Fruit fly (Drosophila melanogaster): Measurements from ENCODE around the gene Tpc1.

The Tpc1 gene

DNA sequence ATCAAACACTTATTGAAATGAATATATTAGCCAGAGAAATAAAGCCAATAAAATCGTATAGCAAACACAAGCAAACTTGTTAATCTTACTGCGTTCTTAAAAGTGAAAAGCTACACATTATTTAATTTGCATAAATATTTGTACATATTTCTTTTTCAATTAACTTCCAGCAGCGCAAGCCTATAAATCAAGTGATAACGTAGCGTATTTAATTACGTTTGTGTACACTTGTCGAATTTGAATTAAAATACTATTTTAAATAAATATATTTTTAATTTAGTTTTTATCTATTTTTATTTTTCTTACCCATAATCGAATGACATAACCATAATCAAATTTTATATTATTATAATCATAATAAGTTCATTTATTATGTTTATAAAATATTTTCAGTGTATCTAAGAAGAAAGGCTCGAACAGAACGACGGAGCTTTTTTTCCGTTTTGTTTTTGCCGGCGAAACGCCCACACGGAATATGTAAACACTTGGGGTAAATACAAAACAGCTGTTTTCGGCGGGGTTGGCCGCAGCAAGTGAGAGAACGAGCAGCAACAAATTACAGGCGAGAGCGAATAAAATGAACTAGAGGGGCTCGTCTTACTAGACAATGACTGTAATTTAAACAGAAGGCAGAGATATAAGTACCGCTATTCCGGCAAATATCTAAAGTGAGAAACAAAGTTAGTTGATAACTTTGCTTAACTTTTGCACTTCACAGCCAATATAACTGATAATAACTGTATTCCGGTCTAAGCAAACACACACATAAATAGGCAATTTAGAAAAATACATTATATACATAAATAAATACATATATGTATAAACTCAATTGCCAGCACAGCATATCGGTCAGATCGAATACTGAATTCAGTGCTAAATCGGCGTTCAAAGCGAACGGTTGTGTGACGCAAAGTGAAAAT lies 6.2 kb downstream of the Tpc1 start, which contains the start of gene Sodh2 (continued):
- TF ChIP-seq CG9932 (GFP tag; IDR thresholded peaks at IDR 0.05) (peak; percentile 86), CG10543 (GFP tag; optimal IDR thresholded peaks at IDR 0.05) (peak; percentile 93), CG5953 (GFP tag; IDR thresholded peaks at IDR 0.05) (0 out of 2 replicates have a peak, but pooled peaks have one; percentile 12), CG3838 (GFP tag; optimal IDR thresholded peaks at IDR 0.05) (peak; percentile 33), CG3847 (GFP tag; IDR thresholded peaks at IDR 0.05) (peak; percentile 47), rib (GFP tag; IDR thresholded peaks at IDR 0.05) (peak; percentile 85), CG11093 (GFP tag; IDR thresholded peaks at IDR 0.05) (peak; percentile 52; the same call in 1 of the 3 replicates), wor (GFP tag; IDR thresholded peaks at IDR 0.05) (no peak; the same call in 1 of the 2 replicates), lab (GFP tag; optimal IDR thresholded peaks at IDR 0.05) (peak; percentile 95), CG17568 (GFP tag; optimal IDR thresholded peaks at IDR 0.05) (peak; percentile 86), pnt (GFP tag; optimal IDR thresholded peaks at IDR 0.05) (peak; percentile 31), knrl (GFP tag; IDR thresholded peaks at IDR 0.05; ENCODE audit: partially characterized antibody) (no peak), NC2β (GFP tag; optimal IDR thresholded peaks at IDR 0.05) (no peak), cg (GFP tag; optimal IDR thresholded peaks at IDR 0.05) (peak; percentile 14), Sox100B (GFP tag; optimal IDR thresholded peaks at IDR 0.05) (peak; percentile 81), CG7372 (GFP tag; IDR thresholded peaks at IDR 0.05) (peak; percentile 46; the same call in 1 of the 2 replicates), Blimp-1 (GFP tag; optimal IDR thresholded peaks at IDR 0.05) (peak; percentile 75), Ptx1 (GFP tag; IDR thresholded peaks at IDR 0.05) (peak; percentile 76), CG11456 (GFP tag; IDR thresholded peaks at IDR 0.05) (peak; percentile 66; the same call in 2 of the 3 replicates), Jarid2 (GFP tag; optimal IDR thresholded peaks at IDR 0.05) (peak; percentile 36), Dip2 (GFP tag; IDR thresholded peaks at IDR 0.05) (no peak), CG33557 (GFP tag; optimal IDR thresholded peaks at IDR 0.05) (peak; percentile 35), Dref (GFP tag; IDR thresholded peaks at IDR 0.05) (no peak), vnd (GFP tag; IDR thresholded peaks at IDR 0.05; ENCODE audit: partially characterized antibody) (no peak), CG9797 (GFP tag; optimal IDR thresholded peaks at IDR 0.05) (peak; percentile 22), CG4360 (GFP tag; IDR thresholded peaks at IDR 0.05) (no peak), peb (GFP tag; IDR thresholded peaks at IDR 0.05) (no peak), pum (GFP tag; optimal IDR thresholded peaks at IDR 0.05) (peak; percentile 22), dati (GFP tag; IDR thresholded peaks at IDR 0.05) (0 out of 2 replicates have a peak, but pooled peaks have one; percentile 34), Hr3 (GFP tag; optimal IDR thresholded peaks at IDR 0.05) (peak; percentile 41), trh (GFP tag; optimal IDR thresholded peaks at IDR 0.05) (no peak), org-1 (GFP tag; optimal IDR thresholded peaks at IDR 0.05) (peak; percentile 75), ci (GFP tag; IDR thresholded peaks at IDR 0.05) (peak; percentile 84), Nf-YB (GFP tag; optimal IDR thresholded peaks at IDR 0.05) (peak; percentile 66), slou (GFP tag; optimal IDR thresholded peaks at IDR 0.05) (peak; percentile 16), wdn (GFP tag; IDR thresholded peaks at IDR 0.05) (peak; percentile 77; the same call in 1 of the 2 replicates), Oaz (GFP tag; IDR thresholded peaks at IDR 0.05) (0 out of 2 replicates have a peak, but pooled peaks have one; percentile 25), br (optimal IDR thresholded peaks at IDR 0.05) (no peak), Poxn (GFP tag; IDR thresholded peaks at IDR 0.05) (peak; percentile 72), CG4617 (GFP tag; optimal IDR thresholded peaks at IDR 0.05; ENCODE audit: borderline replicate concordance) (peak; percentile 17), Opbp (GFP tag; IDR thresholded peaks at IDR 0.05; ENCODE audit: partially characterized antibody) (no peak), E2f1 (GFP tag; IDR thresholded peaks at IDR 0.05) (0 out of 2 replicates have a peak, but pooled peaks have one; percentile 47), CG3163 (GFP tag; optimal IDR thresholded peaks at IDR 0.05) (peak; percentile 33), CG6272 (GFP tag; IDR thresholded peaks at IDR 0.05) (peak; percentile 52), CG34422 (GFP tag; IDR thresholded peaks at IDR 0.05) (peak; percentile 87), CG33213 (GFP tag; optimal IDR thresholded peaks at IDR 0.05) (peak; percentile 53), CG16779 (GFP tag; IDR thresholded peaks at IDR 0.05) (peak; percentile 81), Mad (GFP tag; optimal IDR thresholded peaks at IDR 0.05) (peak; percentile 49), ttk (GFP tag; IDR thresholded peaks at IDR 0.05) (no peak)
